Worm (Caenorhabditis elegans): ENCODE results near the gene K02E2.11.

The K02E2.11 gene

ce11 chrV:20415415-20415814, 32.3 kb downstream of the K02E2.11 start:
- TF ChIP-seq scrt-1 (GFP tag; IDR thresholded peaks at IDR 0.05), result no peak
- TF ChIP-seq ceh-13 (GFP tag; optimal IDR thresholded peaks at IDR 0.05), result no peak
- no peak for TF ChIP-seq ceh-36 (tag; optimal IDR thresholded peaks at IDR 0.05)
- TF ChIP-seq sea-1 (GFP tag; conservative IDR thresholded peaks at IDR 0.05), result no peak
- TF ChIP-seq F13C5.2 (tag; optimal IDR thresholded peaks at IDR 0.05), result no peak

ce11 chrV:20416335-20416734, 33.2 kb downstream of the K02E2.11 start:
- TF ChIP-seq tbx-11 (GFP tag; IDR thresholded peaks at IDR 0.05) (no peak), scrt-1 (GFP tag; IDR thresholded peaks at IDR 0.05) (no peak), ceh-13 (GFP tag; optimal IDR thresholded peaks at IDR 0.05) (no peak)

ce11 chrV:20416790-20417189, 33.7 kb downstream of the K02E2.11 start:
- no peak for TF ChIP-seq tbx-37 (GFP tag; conservative IDR thresholded peaks at IDR 0.05)
- no peak for TF ChIP-seq aly-1 (tag; optimal IDR thresholded peaks at IDR 0.05)
- no peak for TF ChIP-seq hmbx-1 (tag; optimal IDR thresholded peaks at IDR 0.05)
- no peak for TF ChIP-seq B0310.2 (tag; optimal IDR thresholded peaks at IDR 0.05)
- TF ChIP-seq scrt-1 (GFP tag; IDR thresholded peaks at IDR 0.05), result no peak
- TF ChIP-seq ceh-13 (GFP tag; optimal IDR thresholded peaks at IDR 0.05), result no peak
- TF ChIP-seq pes-1 (GFP tag; IDR thresholded peaks at IDR 0.05), result no peak
- TF ChIP-seq F13C5.2 (tag; optimal IDR thresholded peaks at IDR 0.05), result no peak
- no peak for TF ChIP-seq tbx-11 (GFP tag; IDR thresholded peaks at IDR 0.05)
- TF ChIP-seq flt-1 (GFP tag; IDR thresholded peaks at IDR 0.05), result no peak
- TF ChIP-seq ama-1 (optimal IDR thresholded peaks at IDR 0.05), result no peak
- no peak for TF ChIP-seq hnd-1 (tag; optimal IDR thresholded peaks at IDR 0.05)
- TF ChIP-seq hmg-4 (GFP tag; optimal IDR thresholded peaks at IDR 0.05), result no peak
- no peak for TF ChIP-seq ceh-36 (tag; optimal IDR thresholded peaks at IDR 0.05)

DNA sequence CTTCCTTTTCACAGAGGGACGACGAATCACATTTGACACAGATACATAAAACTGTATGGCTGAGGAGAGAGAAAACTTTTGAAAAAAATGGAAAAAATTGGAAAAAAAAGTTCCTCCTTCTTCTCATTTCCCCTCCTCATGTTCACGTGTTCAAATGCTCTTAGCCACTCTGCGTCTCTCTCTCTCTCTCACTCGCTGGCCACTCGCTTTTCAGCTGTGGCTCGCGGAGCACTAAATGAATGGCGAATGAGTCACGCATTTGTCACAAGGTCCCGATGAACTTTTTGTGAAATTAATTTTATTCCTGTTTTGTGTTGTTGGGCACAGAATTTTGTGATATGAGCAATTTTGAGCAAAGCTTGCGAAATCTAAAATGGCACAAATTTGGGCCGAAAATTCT, 34.7 kb downstream of the K02E2.11 start:
- TF ChIP-seq B0310.2 (tag; optimal IDR thresholded peaks at IDR 0.05) (no peak), ceh-13 (GFP tag; optimal IDR thresholded peaks at IDR 0.05) (no peak), tbx-11 (GFP tag; IDR thresholded peaks at IDR 0.05) (no peak), F13C5.2 (tag; optimal IDR thresholded peaks at IDR 0.05) (no peak), ama-1 (optimal IDR thresholded peaks at IDR 0.05) (no peak)

DNA sequence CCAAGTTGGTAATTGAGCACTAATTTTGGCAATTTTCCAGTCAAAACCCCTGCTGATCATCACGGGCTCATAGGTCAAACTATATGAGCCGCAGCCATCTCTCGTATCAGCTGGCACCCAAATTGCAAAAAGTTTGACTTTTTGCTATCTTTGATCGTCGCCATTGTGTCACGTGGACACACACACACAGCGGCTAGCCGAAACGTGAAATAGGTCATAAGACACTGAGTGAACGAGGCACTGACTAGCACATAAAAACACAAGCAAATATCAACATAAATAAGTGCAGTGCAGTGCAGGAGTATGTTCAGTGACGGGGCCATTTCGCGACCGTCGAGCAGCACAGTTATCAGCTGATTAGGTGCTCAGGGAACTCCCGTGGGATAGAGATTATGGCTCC, 35.7 kb downstream of the K02E2.11 start:
- TF ChIP-seq F13C5.2 (tag; optimal IDR thresholded peaks at IDR 0.05) (no peak), scrt-1 (GFP tag; IDR thresholded peaks at IDR 0.05) (no peak), tbx-11 (GFP tag; IDR thresholded peaks at IDR 0.05) (no peak), tbx-37 (GFP tag; conservative IDR thresholded peaks at IDR 0.05) (no peak), hnd-1 (tag; optimal IDR thresholded peaks at IDR 0.05) (no peak), flt-1 (GFP tag; IDR thresholded peaks at IDR 0.05) (no peak), ceh-13 (GFP tag; optimal IDR thresholded peaks at IDR 0.05) (no peak), ceh-36 (tag; optimal IDR thresholded peaks at IDR 0.05) (no peak), sea-1 (GFP tag; conservative IDR thresholded peaks at IDR 0.05) (no peak)

DNA sequence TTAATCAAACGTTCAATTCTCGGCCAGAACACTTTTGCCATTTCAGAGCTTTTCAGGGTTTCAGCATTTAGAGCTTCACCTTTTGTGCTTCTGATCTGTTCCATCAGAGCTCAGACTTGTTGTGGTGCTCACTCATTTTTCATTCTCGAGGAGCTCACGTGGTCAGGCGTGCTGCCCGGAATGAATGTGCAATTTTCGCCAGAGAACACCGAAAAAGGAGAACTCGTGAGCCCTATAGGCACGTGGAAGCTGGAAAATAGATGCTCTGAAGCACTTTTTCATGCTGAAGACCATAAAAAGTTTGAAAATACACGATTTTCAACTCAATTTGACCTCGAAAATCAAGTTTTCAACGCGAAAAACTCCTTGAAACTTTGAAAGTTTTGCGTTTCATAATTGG, 36.5 kb downstream of the K02E2.11 start:
- TF ChIP-seq aly-1 (tag; optimal IDR thresholded peaks at IDR 0.05) (no peak), tbx-37 (GFP tag; conservative IDR thresholded peaks at IDR 0.05) (no peak)

- TF ChIP-seq tra-4 (tag; optimal IDR thresholded peaks at IDR 0.05) (no peak), ama-1 (optimal IDR thresholded peaks at IDR 0.05) (no peak), aly-1 (tag; optimal IDR thresholded peaks at IDR 0.05) (no peak), pes-1 (GFP tag; IDR thresholded peaks at IDR 0.05) (no peak), ceh-13 (GFP tag; optimal IDR thresholded peaks at IDR 0.05) (no peak), B0310.2 (tag; optimal IDR thresholded peaks at IDR 0.05) (no peak)
Measured at ce11 chrV:20422738-20423137, 39.6 kb downstream of the K02E2.11 start.

- no peak for TF ChIP-seq ets-7 (tag; optimal IDR thresholded peaks at IDR 0.05)
- no peak for TF ChIP-seq tbx-11 (GFP tag; IDR thresholded peaks at IDR 0.05)
- no peak for TF ChIP-seq F13C5.2 (tag; optimal IDR thresholded peaks at IDR 0.05)
- TF ChIP-seq hmg-4 (GFP tag; optimal IDR thresholded peaks at IDR 0.05), result no peak
- TF ChIP-seq sea-1 (GFP tag; conservative IDR thresholded peaks at IDR 0.05), result no peak
Measured at ce11 chrV:20423428-20423827, 40.3 kb downstream of the K02E2.11 start.

ce11 chrV:20424229-20425182, 41.4 kb downstream of the K02E2.11 start:
- TF ChIP-seq pes-1 (GFP tag; IDR thresholded peaks at IDR 0.05), result no peak
- TF ChIP-seq ama-1 (optimal IDR thresholded peaks at IDR 0.05), result no peak
- TF ChIP-seq tbx-37 (GFP tag; conservative IDR thresholded peaks at IDR 0.05), result peak; percentile 64
- TF ChIP-seq F13C5.2 (tag; optimal IDR thresholded peaks at IDR 0.05), result peak; percentile 69
- TF ChIP-seq ceh-13 (GFP tag; optimal IDR thresholded peaks at IDR 0.05), result no peak
- TF ChIP-seq aly-1 (tag; optimal IDR thresholded peaks at IDR 0.05), result peak; percentile 1
- no peak for TF ChIP-seq ets-7 (tag; optimal IDR thresholded peaks at IDR 0.05)
- TF ChIP-seq hmbx-1 (tag; optimal IDR thresholded peaks at IDR 0.05), result no peak
- peak; percentile 55 for TF ChIP-seq flt-1 (GFP tag; IDR thresholded peaks at IDR 0.05)
- no peak for TF ChIP-seq hnd-1 (tag; optimal IDR thresholded peaks at IDR 0.05)
- no peak for TF ChIP-seq ceh-36 (tag; optimal IDR thresholded peaks at IDR 0.05)
- TF ChIP-seq sea-1 (GFP tag; conservative IDR thresholded peaks at IDR 0.05), result 0 out of 2 replicates have a peak, but pooled peaks have one; percentile 60
- TF ChIP-seq hmg-4 (GFP tag; optimal IDR thresholded peaks at IDR 0.05), result peak; percentile 71
- peak; percentile 85 for TF ChIP-seq B0310.2 (tag; optimal IDR thresholded peaks at IDR 0.05)
- no peak for TF ChIP-seq tra-4 (tag; optimal IDR thresholded peaks at IDR 0.05)
- 0 out of 2 replicates have a peak, but pooled peaks have one; percentile 22 for TF ChIP-seq scrt-1 (GFP tag; IDR thresholded peaks at IDR 0.05)
- TF ChIP-seq tbx-11 (GFP tag; IDR thresholded peaks at IDR 0.05), result no peak

All from whole organism, early embryonic.